Fruit fly (Drosophila melanogaster): ENCODE results near the gene CG15385.

CG15385 gene

dm6 chr2L:2212478-2212877 is at the start of gene CG15385:
Gene CG15385, minus strand, starts transcription at chr2L:2212571.
- TF ChIP-seq schlank (tag; optimal IDR thresholded peaks at IDR 0.05) = no peak
- no peak for TF ChIP-seq CkIIα-i1 (GFP tag; IDR thresholded peaks at IDR 0.05)
- TF ChIP-seq org-1 (GFP tag; optimal IDR thresholded peaks at IDR 0.05) = no peak
- peak; percentile 96 for TF ChIP-seq ewg (GFP tag; optimal IDR thresholded peaks at IDR 0.05)
- TF ChIP-seq dysf (GFP tag; IDR thresholded peaks at IDR 0.05) = no peak
- no peak for TF ChIP-seq CG33213 (GFP tag; optimal IDR thresholded peaks at IDR 0.05)
- TF ChIP-seq sob (GFP tag; IDR thresholded peaks at IDR 0.05) = no peak
- no peak for TF ChIP-seq Xbp1 (GFP tag; optimal IDR thresholded peaks at IDR 0.05)
- no peak for TF ChIP-seq pb (GFP tag; optimal IDR thresholded peaks at IDR 0.05)
- no peak for TF ChIP-seq fd64A (GFP tag; optimal IDR thresholded peaks at IDR 0.05)
- no peak for TF ChIP-seq CG2129 (GFP tag; IDR thresholded peaks at IDR 0.05; ENCODE audit: partially characterized antibody)
- TF ChIP-seq chn (GFP tag; optimal IDR thresholded peaks at IDR 0.05) = no peak
- TF ChIP-seq Hand (GFP tag; optimal IDR thresholded peaks at IDR 0.05) = no peak
- TF ChIP-seq CG4360 (GFP tag; IDR thresholded peaks at IDR 0.05) = no peak
- TF ChIP-seq Gug (GFP tag; IDR thresholded peaks at IDR 0.05) = no peak
- peak; percentile 70 for TF ChIP-seq Med (GFP tag)
- TF ChIP-seq Spps (tag; optimal IDR thresholded peaks at IDR 0.05) = no peak
- TF ChIP-seq CG10267 (tag; optimal IDR thresholded peaks at IDR 0.05) = no peak
- TF ChIP-seq CG31388 (GFP tag; optimal IDR thresholded peaks at IDR 0.05) = no peak
- TF ChIP-seq Myb (GFP tag; optimal IDR thresholded peaks at IDR 0.05) = no peak
- no peak for TF ChIP-seq HHEX (GFP tag; optimal IDR thresholded peaks at IDR 0.05)
- TF ChIP-seq MESR4 (GFP tag; optimal IDR thresholded peaks at IDR 0.05) = peak; percentile 11
- no peak for TF ChIP-seq ro (GFP tag; IDR thresholded peaks at IDR 0.05)
- TF ChIP-seq seq (GFP tag; IDR thresholded peaks at IDR 0.05) = no peak
- TF ChIP-seq NfI (GFP tag; optimal IDR thresholded peaks at IDR 0.05) = no peak
- TF ChIP-seq CG5180 (GFP tag; optimal IDR thresholded peaks at IDR 0.05) = no peak
- TF ChIP-seq crp (GFP tag; optimal IDR thresholded peaks at IDR 0.05) = peak in 1 of 2 experiments; percentile 68
- no peak for TF ChIP-seq pfk (GFP tag; optimal IDR thresholded peaks at IDR 0.05)
- TF ChIP-seq CG10321 (GFP tag; IDR thresholded peaks at IDR 0.05) = no peak
- TF ChIP-seq ci (GFP tag; IDR thresholded peaks at IDR 0.05) = no peak
- TF ChIP-seq CG3407 (GFP tag; optimal IDR thresholded peaks at IDR 0.05) = no peak
- no peak for TF ChIP-seq CG32532 (GFP tag; IDR thresholded peaks at IDR 0.05)
- TF ChIP-seq CG3163 (GFP tag; optimal IDR thresholded peaks at IDR 0.05) = no peak
- TF ChIP-seq caup (GFP tag; optimal IDR thresholded peaks at IDR 0.05; ENCODE audit: severe bottlenecking) = no peak
- no peak for TF ChIP-seq Aef1 (GFP tag; IDR thresholded peaks at IDR 0.05)
- TF ChIP-seq CG13296 (GFP tag; optimal IDR thresholded peaks at IDR 0.05) = no peak
- TF ChIP-seq Hsf (GFP tag; optimal IDR thresholded peaks at IDR 0.05) = no peak
- TF ChIP-seq CG18599 (GFP tag; optimal IDR thresholded peaks at IDR 0.05) = peak; percentile 3
- peak; percentile 49; the same call in 2 of the 3 replicates for TF ChIP-seq row (GFP tag; IDR thresholded peaks at IDR 0.05)

- TF ChIP-seq HmgZ (tag; optimal IDR thresholded peaks at IDR 0.05) (no peak), CG17328 (GFP tag; IDR thresholded peaks at IDR 0.05) (no peak), CG12104 (GFP tag; optimal IDR thresholded peaks at IDR 0.05) (no peak), Camta (GFP tag; optimal IDR thresholded peaks at IDR 0.05) (no peak), Rfx (GFP tag; IDR thresholded peaks at IDR 0.05) (no peak), da (GFP tag; optimal IDR thresholded peaks at IDR 0.05) (no peak), Awh (GFP tag; IDR thresholded peaks at IDR 0.05) (no peak), E2f1 (GFP tag; IDR thresholded peaks at IDR 0.05) (no peak), Hr78 (GFP tag; optimal IDR thresholded peaks at IDR 0.05) (no peak), Fer3 (tag; optimal IDR thresholded peaks at IDR 0.05) (no peak), sna (GFP tag; IDR thresholded peaks at IDR 0.05; ENCODE audit: partially characterized antibody) (no peak), CG1832 (GFP tag; optimal IDR thresholded peaks at IDR 0.05) (no peak)
These were observed 42.6 kb upstream of the CG15385 start, which contains the start of gene Send1 for dm6 chr2L:2254950-2255349. Gene Send1, minus strand, starts transcription at chr2L:2255050.
